Fruit fly (Drosophila melanogaster) whole organism, pupa: ENCODE results near the gene HLH3B.
A peak's percentile ranks its signal among the peaks of the same experiment; 100 is the strongest.

Experiments used
- CG10348 ChIP-seq: fragments of 200-800 bp; sonication (Bioruptor generic); IDR thresholded peaks from 2 replicates; pipeline ENCODE4 v1.3.6; 2022; ENCODE audit warnings: missing biosample characterization, missing genetic modification characterization
- CG12605 ChIP-seq: fragments of 200-800 bp; sonication (Bioruptor generic); IDR thresholded peaks from 2 replicates; pipeline ENCODE4 v1.3.6; 2022; ENCODE audit warnings: missing biosample characterization, missing genetic modification characterization
- CG13204 ChIP-seq: fragments of 200-800 bp; sonication (Bioruptor generic); optimal IDR thresholded peaks from 2 replicates; lab custom pipeline; 2018; ENCODE audit warnings: missing biosample characterization, mild to moderate bottlenecking, missing genetic modification characterization, moderate library complexity
- CG14655 ChIP-seq: fragments of 200-800 bp; sonication (Bioruptor generic); optimal IDR thresholded peaks from 3 replicates; lab custom pipeline; 2017; ENCODE audit warnings: mild to moderate bottlenecking, missing biosample characterization, missing genetic modification reagents, missing genetic modification characterization
- CG15710 ChIP-seq: fragments of 200-800 bp; sonication (Bioruptor generic); optimal IDR thresholded peaks from 2 replicates; lab custom pipeline; 2018; ENCODE audit warnings: missing biosample characterization, mild to moderate bottlenecking, missing genetic modification characterization, moderate library complexity
- CG17806 ChIP-seq: fragments of 200-800 bp; sonication (Bioruptor generic); optimal IDR thresholded peaks from 2 replicates; lab custom pipeline; 2018; ENCODE audit warnings: missing biosample characterization, mild to moderate bottlenecking, missing genetic modification characterization, moderate library complexity
- CG32121 ChIP-seq: fragments of 200-800 bp; sonication (Bioruptor generic); IDR thresholded peaks from 2 replicates; pipeline ENCODE4 v1.3.6; 2022; ENCODE audit warnings: missing biosample characterization, missing genetic modification characterization
- CG34367 ChIP-seq: fragments of 200-800 bp; sonication (Bioruptor generic); optimal IDR thresholded peaks from 2 replicates; lab custom pipeline; 2018; ENCODE audit warnings: missing biosample characterization, mild to moderate bottlenecking, missing genetic modification characterization
- CG4496 ChIP-seq: fragments of 200-800 bp; sonication (Bioruptor generic); IDR thresholded peaks from 3 replicates; pipeline ENCODE4 v1.3.6; 2022; ENCODE audit warnings: missing biosample characterization, missing genetic modification characterization
- CG8159 ChIP-seq: fragments of 200-800 bp; sonication (Bioruptor generic); optimal IDR thresholded peaks from 3 replicates; lab custom pipeline; 2018; ENCODE audit warnings: missing biosample characterization, mild to moderate bottlenecking, missing genetic modification characterization, moderate library complexity
- CG8301 ChIP-seq: fragments of 200-800 bp; sonication (Bioruptor generic); optimal IDR thresholded peaks from 2 replicates; lab custom pipeline; 2018; ENCODE audit warnings: missing biosample characterization, mild to moderate bottlenecking, missing genetic modification characterization
- CG9948 ChIP-seq: fragments of 200-800 bp; sonication (Bioruptor generic); optimal IDR thresholded peaks from 2 replicates; lab custom pipeline; 2018; ENCODE audit warnings: missing biosample characterization, mild to moderate bottlenecking, missing genetic modification characterization, moderate library complexity
- D1 ChIP-seq: fragments of 200-800 bp; sonication (Bioruptor generic); optimal IDR thresholded peaks from 2 replicates; lab custom pipeline; 2018; ENCODE audit warnings: missing biosample characterization, mild to moderate bottlenecking, missing genetic modification characterization, moderate library complexity
- EcR ChIP-seq: fragments of 200-800 bp; sonication (Bioruptor generic); optimal IDR thresholded peaks from 3 replicates; lab custom pipeline; 2019; ENCODE audit warnings: missing biosample characterization, missing genetic modification characterization, mild to moderate bottlenecking, moderate library complexity, missing genetic modification reagents
- Ets98B ChIP-seq: fragments of 200-800 bp; sonication (Bioruptor generic); IDR thresholded peaks from 2 replicates; pipeline ENCODE4 v1.3.6; 2022; ENCODE audit warnings: missing biosample characterization, missing genetic modification characterization
- Pif1A ChIP-seq: fragments of 200-800 bp; sonication (Bioruptor generic); optimal IDR thresholded peaks from 3 replicates; lab custom pipeline; 2016; ENCODE audit warnings: missing biosample characterization, missing genetic modification characterization
- Pif1B ChIP-seq: fragments of 200-800 bp; sonication (Bioruptor generic); optimal IDR thresholded peaks from 3 replicates; lab custom pipeline; 2016; ENCODE audit warnings: missing biosample characterization, missing genetic modification characterization
- Snoo ChIP-seq: fragments of 200-800 bp; sonication (Bioruptor generic); optimal IDR thresholded peaks from 3 replicates; lab custom pipeline; 2017; ENCODE audit warnings: missing biosample characterization, mild to moderate bottlenecking, missing genetic modification characterization, inconsistent platforms
- fd96Ca ChIP-seq: fragments of 200-800 bp; sonication (Bioruptor generic); IDR thresholded peaks from 3 replicates; pipeline ENCODE4 v1.3.6; 2022; ENCODE audit warnings: missing biosample characterization, missing genetic modification characterization
- gl ChIP-seq: fragments of 200-800 bp; sonication (Bioruptor generic); optimal IDR thresholded peaks from 2 replicates; lab custom pipeline; 2018; ENCODE audit warnings: missing biosample characterization, mild to moderate bottlenecking, missing genetic modification characterization
- rn ChIP-seq: fragments of 200-800 bp; sonication (Bioruptor generic); IDR thresholded peaks from 2 replicates; pipeline ENCODE4 v1.3.6; 2022; ENCODE audit warnings: missing biosample characterization, missing genetic modification characterization

HLH3B gene

DNA sequence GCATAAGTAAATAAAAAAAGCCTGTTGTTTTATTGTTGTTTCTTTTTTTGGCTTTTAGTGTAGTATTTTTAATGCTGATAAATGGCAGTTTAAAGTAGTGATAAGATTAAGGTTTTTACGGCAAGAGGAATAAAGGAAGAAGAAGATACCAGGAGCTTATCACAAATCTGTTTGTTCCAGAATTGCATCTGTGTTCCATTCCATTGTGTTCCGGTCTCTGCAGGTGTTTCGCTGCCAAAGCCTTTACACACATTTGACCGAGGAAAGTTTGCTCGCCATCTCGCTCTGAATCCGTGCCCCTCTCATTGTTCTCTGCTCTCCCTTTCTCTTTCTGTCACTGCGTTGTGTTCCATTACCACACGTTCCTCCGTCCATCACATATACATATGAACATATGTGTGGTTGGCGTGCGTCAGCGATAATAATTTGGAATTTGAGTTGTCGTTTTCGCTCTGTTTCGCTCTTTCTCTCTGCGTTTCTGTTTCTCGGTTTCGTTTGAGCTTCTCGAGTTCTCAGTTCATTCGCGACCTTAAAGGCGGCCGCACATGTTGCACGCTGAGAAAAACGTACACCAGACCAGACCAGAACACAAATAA is 23.2 kb downstream of the HLH3B start:
- TF ChIP-seq Snoo (tag; lab: Kevin White, UChicago) (no peak), CG13204 (GFP tag; lab: Kevin White, UChicago) (peak; percentile 28), D1 (tag; lab: Kevin White, UChicago) (no peak), fd96Ca (GFP tag; lab: Robert Waterston, UW) (peak; percentile 30; the same call in 1 of the 3 replicates), CG9948 (tag; lab: Kevin White, UChicago) (no peak), gl (tag; lab: Kevin White, UChicago) (peak; percentile 6), rn (GFP tag; lab: Robert Waterston, UW) (no peak), CG14655 (GFP tag; lab: Kevin White, UChicago) (peak; percentile 16), CG34367 (tag; lab: Kevin White, UChicago) (peak; percentile 0), Ets98B (GFP tag; lab: Robert Waterston, UW) (peak; percentile 15; the same call in 1 of the 2 replicates), CG17806 (no peak), CG8159 (tag; lab: Kevin White, UChicago) (no peak), Pif1B (GFP tag; lab: Kevin White, UChicago) (peak; percentile 8), CG4496 (0 out of 3 replicates have a peak, but pooled peaks have one; percentile 8), CG10348 (GFP tag; lab: Robert Waterston, UW) (no peak), EcR (GFP tag; lab: Kevin White, UChicago) (peak; percentile 65), CG8301 (tag; lab: Kevin White, UChicago) (peak; percentile 12), CG12605 (GFP tag; lab: Robert Waterston, UW) (peak; percentile 54; the same call in 1 of the 2 replicates), Pif1A (no peak), CG15710 (no peak), CG32121 (no peak)

- TF ChIP-seq CG17806 (no peak), rn (GFP tag; lab: Robert Waterston, UW) (no peak), Pif1B (GFP tag; lab: Kevin White, UChicago) (no peak), CG12605 (GFP tag; lab: Robert Waterston, UW) (no peak), D1 (tag; lab: Kevin White, UChicago) (no peak), Pif1A (no peak), CG15710 (no peak), CG10348 (GFP tag; lab: Robert Waterston, UW) (no peak), fd96Ca (GFP tag; lab: Robert Waterston, UW) (no peak), CG32121 (no peak)
Measured at dm6 chrX:2657220-2657619, 24.3 kb downstream of the HLH3B start.

dm6 chrX:2655998-2656397 is 25.5 kb downstream of the HLH3B start:
- TF ChIP-seq fd96Ca (GFP tag; lab: Robert Waterston, UW), result no peak
- TF ChIP-seq CG34367 (tag; lab: Kevin White, UChicago), result no peak
- TF ChIP-seq CG17806, result no peak
- no peak for TF ChIP-seq CG15710
- no peak for TF ChIP-seq Snoo (tag; lab: Kevin White, UChicago)
- TF ChIP-seq CG4496, result no peak
- TF ChIP-seq CG8159 (tag; lab: Kevin White, UChicago), result no peak
- TF ChIP-seq Ets98B (GFP tag; lab: Robert Waterston, UW), result no peak
- TF ChIP-seq CG8301 (tag; lab: Kevin White, UChicago), result no peak
- TF ChIP-seq Pif1A, result no peak
- TF ChIP-seq CG10348 (GFP tag; lab: Robert Waterston, UW), result no peak
- no peak for TF ChIP-seq CG12605 (GFP tag; lab: Robert Waterston, UW)
- no peak for TF ChIP-seq D1 (tag; lab: Kevin White, UChicago)
- no peak for TF ChIP-seq gl (tag; lab: Kevin White, UChicago)
- no peak for TF ChIP-seq rn (GFP tag; lab: Robert Waterston, UW)
- TF ChIP-seq CG32121, result no peak

- no peak for TF ChIP-seq Snoo (tag; lab: Kevin White, UChicago)
- TF ChIP-seq EcR (GFP tag; lab: Kevin White, UChicago), result no peak
- no peak for TF ChIP-seq CG15710
- TF ChIP-seq gl (tag; lab: Kevin White, UChicago), result no peak
- no peak for TF ChIP-seq CG32121
- no peak for TF ChIP-seq CG34367 (tag; lab: Kevin White, UChicago)
- no peak for TF ChIP-seq CG14655 (GFP tag; lab: Kevin White, UChicago)
- TF ChIP-seq CG8159 (tag; lab: Kevin White, UChicago), result no peak
- TF ChIP-seq, all 21 proteins: peak for 0
Measured at dm6 chrX:2655479-2655878, 26.0 kb downstream of the HLH3B start.

DNA sequence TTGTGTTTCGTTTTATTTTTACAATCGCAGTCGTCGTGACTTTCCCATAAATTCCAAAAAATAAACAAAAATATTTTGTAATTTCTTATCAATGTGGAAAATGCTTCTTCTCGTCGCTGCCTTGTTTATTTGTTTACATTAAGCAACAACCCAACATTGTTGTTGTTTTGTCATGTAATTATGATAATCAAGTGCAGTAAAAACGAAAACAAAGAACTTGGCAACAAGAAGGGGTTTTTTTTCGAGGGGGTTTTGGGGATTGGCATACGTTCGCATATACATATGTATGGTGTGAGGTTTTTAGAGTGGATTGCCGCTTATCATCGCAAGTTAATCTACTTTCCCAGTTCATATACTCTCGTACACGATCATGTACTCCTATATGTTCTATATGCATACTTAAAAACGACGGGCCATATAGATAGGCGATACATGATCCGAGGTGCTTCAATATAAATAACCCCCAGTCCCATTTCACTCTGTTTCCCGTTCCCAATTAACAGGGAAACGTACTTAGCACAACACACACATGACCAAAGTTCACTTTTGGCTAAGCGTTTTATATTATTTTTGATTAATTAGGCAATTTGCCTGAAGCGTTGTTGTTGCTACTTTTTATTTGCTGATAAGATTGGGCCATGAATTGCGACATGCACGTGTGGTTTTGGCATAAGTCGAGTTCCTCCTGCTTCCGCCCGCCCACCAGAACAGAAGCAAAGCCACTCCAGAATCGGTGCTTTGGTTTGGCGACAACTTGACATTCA is 27.8 kb downstream of the HLH3B start:
- TF ChIP-seq CG4496, result no peak
- TF ChIP-seq CG34367 (tag; lab: Kevin White, UChicago), result no peak
- no peak for TF ChIP-seq EcR (GFP tag; lab: Kevin White, UChicago)
- no peak for TF ChIP-seq CG32121
- TF ChIP-seq Snoo (tag; lab: Kevin White, UChicago), result no peak
- no peak for TF ChIP-seq CG17806
- TF ChIP-seq CG13204 (GFP tag; lab: Kevin White, UChicago), result no peak
- no peak for TF ChIP-seq D1 (tag; lab: Kevin White, UChicago)
- TF ChIP-seq Ets98B (GFP tag; lab: Robert Waterston, UW), result no peak
- no peak for TF ChIP-seq CG12605 (GFP tag; lab: Robert Waterston, UW)
- TF ChIP-seq rn (GFP tag; lab: Robert Waterston, UW), result no peak
- no peak for TF ChIP-seq gl (tag; lab: Kevin White, UChicago)
- no peak for TF ChIP-seq CG8159 (tag; lab: Kevin White, UChicago)
- TF ChIP-seq CG8301 (tag; lab: Kevin White, UChicago), result no peak
- TF ChIP-seq fd96Ca (GFP tag; lab: Robert Waterston, UW), result no peak
